Fruit fly (Drosophila melanogaster): Measurements from ENCODE around the gene CG13692.

CG13692 gene

DNA sequence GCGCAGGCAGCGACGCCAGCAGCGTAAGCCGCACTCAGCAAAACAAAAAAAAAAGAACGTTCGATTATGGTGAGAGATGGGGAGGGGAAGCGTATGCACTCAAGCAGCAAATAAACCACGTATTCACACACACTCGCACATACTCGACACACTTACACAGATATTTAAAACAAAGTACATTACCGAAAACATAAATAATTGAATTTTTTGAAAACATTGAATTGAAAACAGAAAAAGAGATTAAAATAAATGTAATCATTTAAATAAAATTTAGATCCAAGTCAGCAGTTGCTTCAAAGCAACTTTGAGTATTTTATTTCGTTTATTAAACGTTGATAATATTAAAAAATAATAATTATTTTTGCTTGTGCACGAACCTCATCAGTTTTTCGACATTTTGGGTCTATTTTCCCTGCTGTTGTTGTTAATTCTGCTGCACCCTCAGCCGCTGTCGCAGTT, 49.5 kb downstream of the CG13692 start (continued):
- TF ChIP-seq YL-1 (GFP tag; optimal IDR thresholded peaks at IDR 0.05) (peak; percentile 33), Med (GFP tag) (no peak), br (optimal IDR thresholded peaks at IDR 0.05) (no peak), CG3995 (GFP tag; optimal IDR thresholded peaks at IDR 0.05) (no peak), hkb (optimal IDR thresholded peaks at IDR 0.05) (no peak), hkb (GFP tag; IDR thresholded peaks at IDR 0.05) (no peak), Oaz (GFP tag; IDR thresholded peaks at IDR 0.05) (no peak), CG10565 (GFP tag; optimal IDR thresholded peaks at IDR 0.05) (no peak), CG13775 (GFP tag; optimal IDR thresholded peaks at IDR 0.05) (peak; percentile 61), hbn (GFP tag; IDR thresholded peaks at IDR 0.05; ENCODE audit: partially characterized antibody) (no peak), CG43689 (GFP tag; IDR thresholded peaks at IDR 0.05) (no peak), CG15696 (tag; optimal IDR thresholded peaks at IDR 0.05) (no peak), CG4404 (GFP tag; IDR thresholded peaks at IDR 0.05) (no peak), tap (tag; optimal IDR thresholded peaks at IDR 0.05) (peak; percentile 67), pb (GFP tag; optimal IDR thresholded peaks at IDR 0.05) (no peak), Sin3A (optimal IDR thresholded peaks at IDR 0.05) (no peak), pho (GFP tag; optimal IDR thresholded peaks at IDR 0.05) (no peak), CG11093 (GFP tag; IDR thresholded peaks at IDR 0.05) (no peak), Nf-YC (tag; optimal IDR thresholded peaks at IDR 0.05) (no peak), amos (GFP tag; IDR thresholded peaks at IDR 0.05; ENCODE audit: partially characterized antibody) (no peak), CG31441 (GFP tag; IDR thresholded peaks at IDR 0.05) (no peak), Camta (GFP tag; optimal IDR thresholded peaks at IDR 0.05) (no peak), Hey (tag; optimal IDR thresholded peaks at IDR 0.05) (no peak), pfk (GFP tag; optimal IDR thresholded peaks at IDR 0.05) (no peak), CG14860 (GFP tag; IDR thresholded peaks at IDR 0.05; ENCODE audit: partially characterized antibody) (no peak), CG34224 (GFP tag; IDR thresholded peaks at IDR 0.05; ENCODE audit: partially characterized antibody) (no peak), lov (optimal IDR thresholded peaks at IDR 0.05) (no peak), lov (GFP tag; IDR thresholded peaks at IDR 0.05) (no peak), NfI (GFP tag; optimal IDR thresholded peaks at IDR 0.05) (peak; percentile 54), Opbp (GFP tag; IDR thresholded peaks at IDR 0.05; ENCODE audit: partially characterized antibody) (no peak), Dref (GFP tag; IDR thresholded peaks at IDR 0.05) (no peak), pzg (GFP tag; optimal IDR thresholded peaks at IDR 0.05) (no peak), gsb (GFP tag; IDR thresholded peaks at IDR 0.05) (no peak), croc (GFP tag; conservative IDR thresholded peaks at IDR 0.05) (peak; percentile 18; the same call in 1 of the 3 replicates), Poxn (GFP tag; IDR thresholded peaks at IDR 0.05) (no peak), CG12942 (GFP tag; optimal IDR thresholded peaks at IDR 0.05) (peak; percentile 0), Usf (GFP tag; optimal IDR thresholded peaks at IDR 0.05) (no peak), Sox102F (GFP tag; optimal IDR thresholded peaks at IDR 0.05) (peak; percentile 87), her (GFP tag; optimal IDR thresholded peaks at IDR 0.05) (no peak), CG17328 (GFP tag; IDR thresholded peaks at IDR 0.05) (no peak), CG6254 (GFP tag; optimal IDR thresholded peaks at IDR 0.05) (peak; percentile 40), stc (GFP tag; IDR thresholded peaks at IDR 0.05) (no peak), CG10147 (GFP tag; optimal IDR thresholded peaks at IDR 0.05) (peak; percentile 49), CG7357 (GFP tag; IDR thresholded peaks at IDR 0.05) (peak; percentile 55; the same call in 1 of the 3 replicates), MESR4 (GFP tag; optimal IDR thresholded peaks at IDR 0.05) (no peak), CG16815 (GFP tag; optimal IDR thresholded peaks at IDR 0.05) (peak; percentile 39), E2f1 (GFP tag; IDR thresholded peaks at IDR 0.05) (no peak), CG1832 (GFP tag; optimal IDR thresholded peaks at IDR 0.05) (no peak), CG7987 (GFP tag; optimal IDR thresholded peaks at IDR 0.05) (no peak), wek (GFP tag; optimal IDR thresholded peaks at IDR 0.05) (no peak), CG7745 (tag; optimal IDR thresholded peaks at IDR 0.05) (no peak), peb (GFP tag; IDR thresholded peaks at IDR 0.05) (no peak), CG4820 (GFP tag; optimal IDR thresholded peaks at IDR 0.05) (peak; percentile 41)

Measured in whole organism, embryonic.